Worm (Caenorhabditis elegans) whole organism, L4 larva: ENCODE results near the gene gpa-7.
A peak's percentile ranks its signal among the peaks of the same experiment; 100 is the strongest.

Experiments
- F37D6.2 ChIP-seq: sonication (generic microtip); optimal IDR thresholded peaks from 2 replicates; lab custom pipeline; 2016; ENCODE audit warnings: mild to moderate bottlenecking, missing genetic modification characterization, missing compliant biosample characterization
- Y105C5A.15 ChIP-seq: fragments of 200-800 bp; sonication (Bioruptor generic); IDR thresholded peaks from 2 replicates; pipeline ENCODE4 v1.3.6; 2022; ENCODE audit warnings: missing genetic modification characterization, missing compliant biosample characterization
- ZK546.5 ChIP-seq, 2 experiments: sonication (generic microtip); optimal IDR thresholded peaks; 2 replicates each; lab custom pipeline; 2017; ENCODE audit warnings: missing biosample characterization in 2 of 2, missing genetic modification characterization in 2 of 2
- dpl-1 ChIP-seq: fragments of 150-350 bp; optimal IDR thresholded peaks from 2 replicates; lab custom pipeline; 2014; ENCODE audit warnings: missing biosample characterization, missing genetic modification reagents, missing genetic modification characterization
- egl-27 ChIP-seq: sonication (generic microtip); optimal IDR thresholded peaks from 3 replicates; lab custom pipeline; 2017; ENCODE audit warnings: missing biosample characterization, missing genetic modification reagents, missing genetic modification characterization
- lir-3 ChIP-seq: sonication (generic microtip); optimal IDR thresholded peaks from 2 replicates; lab custom pipeline; 2016; ENCODE audit warnings: mild to moderate bottlenecking, missing genetic modification characterization, missing compliant biosample characterization
- lsy-2 ChIP-seq, 2 experiments: fragments of 150-350 bp in 1 of 2; sonication (generic microtip) in 1 of 2; optimal IDR thresholded peaks; 2 replicates each; lab custom pipeline; 2014 to 2017; ENCODE audit warnings: missing biosample characterization in 2 of 2, missing genetic modification characterization in 2 of 2
- mes-2 ChIP-seq: sonication (generic microtip); optimal IDR thresholded peaks from 2 replicates; lab custom pipeline; 2016; ENCODE audit warnings: missing genotype, mild to moderate bottlenecking, missing genetic modification characterization, missing compliant biosample characterization; ENCODE audit not compliant: poor library complexity, severe bottlenecking
- nhr-237 ChIP-seq: sonication (generic microtip); optimal IDR thresholded peaks from 2 replicates; lab custom pipeline; 2017; ENCODE audit warnings: missing biosample characterization, missing genetic modification characterization
- nhr-76 ChIP-seq: fragments of 150-350 bp; optimal IDR thresholded peaks from 2 replicates; lab custom pipeline; 2014; ENCODE audit warnings: missing biosample characterization, missing genetic modification characterization
- nhr-77 ChIP-seq: fragments of 150-350 bp; optimal IDR thresholded peaks from 2 replicates; lab custom pipeline; 2014; ENCODE audit warnings: missing biosample characterization, missing genetic modification characterization
- unc-130 ChIP-seq: sonication (generic microtip); optimal IDR thresholded peaks from 2 replicates; lab custom pipeline; 2016; ENCODE audit warnings: missing genetic modification reagents, missing genetic modification characterization, missing compliant biosample characterization
- ztf-11 ChIP-seq: fragments of 150-350 bp; optimal IDR thresholded peaks from 2 replicates; lab custom pipeline; 2014; ENCODE audit warnings: missing biosample characterization, missing genetic modification characterization

DNA sequence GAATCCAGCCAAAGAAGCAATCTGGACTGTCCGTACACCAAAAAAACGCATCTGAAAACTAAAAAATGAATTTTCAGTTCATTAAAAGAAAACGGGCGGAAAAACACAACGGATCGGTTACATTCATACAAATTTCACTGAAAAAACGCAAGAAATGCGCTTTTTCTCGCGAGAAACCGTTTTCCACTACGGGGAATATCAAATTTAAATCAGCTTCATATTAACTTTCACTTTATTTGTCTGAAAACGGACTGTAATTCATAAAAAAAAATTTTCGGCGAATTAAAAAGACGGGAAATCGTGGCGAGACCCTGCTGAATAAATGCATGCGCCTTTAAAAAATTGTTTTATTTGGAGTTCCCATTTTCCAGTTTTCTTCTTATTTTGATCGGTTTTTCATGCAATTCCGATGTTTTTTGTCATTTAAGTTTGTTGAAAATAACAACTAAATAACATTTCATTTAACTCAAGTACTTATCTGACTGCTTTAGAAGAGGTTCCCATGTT, 36.0 kb upstream of the gpa-7 start, which contains the start of gene pges-2:
- TF ChIP-seq mes-2 (tag; lab: Kevin White, UChicago), result peak; percentile 22
- no peak for TF ChIP-seq unc-130 (GFP tag; lab: Kevin White, UChicago)
- TF ChIP-seq egl-27 (tag; lab: Kevin White, UChicago), result no peak
- no peak for TF ChIP-seq nhr-237
- TF ChIP-seq dpl-1, result peak; percentile 47
- peak in 1 of 2 experiments; percentile 58 for TF ChIP-seq lsy-2 (tag; optimal IDR thresholded peaks at IDR 0.05; lab: Kevin White, UChicago)
- TF ChIP-seq nhr-77 (tag; lab: Kevin White, UChicago), result no peak
- TF ChIP-seq Y105C5A.15 (GFP tag; lab: Robert Waterston, UW), result no peak
- TF ChIP-seq ZK546.5 (tag; optimal IDR thresholded peaks at IDR 0.05; lab: Kevin White, UChicago), result no peak
- TF ChIP-seq F37D6.2 (tag; lab: Kevin White, UChicago), result no peak
- TF ChIP-seq nhr-76 (tag; lab: Kevin White, UChicago), result no peak
- no peak for TF ChIP-seq ztf-11 (tag; lab: Kevin White, UChicago)
- TF ChIP-seq lir-3 (tag; lab: Kevin White, UChicago), result no peak
